Fruit fly (Drosophila melanogaster): ENCODE measurements around the gene Polr2D.

The Polr2D gene

dm6 chr3R:18280133-18280532 lies 24.8 kb upstream of the Polr2D start:
- TF ChIP-seq CG3032 (tag; optimal IDR thresholded peaks at IDR 0.05) (no peak), Ets96B (tag; optimal IDR thresholded peaks at IDR 0.05) (no peak), fd59A (GFP tag; optimal IDR thresholded peaks at IDR 0.05) (no peak), Sox15 (GFP tag; optimal IDR thresholded peaks at IDR 0.05) (no peak), CG8119 (GFP tag; IDR thresholded peaks at IDR 0.05) (no peak), fkh (GFP tag; optimal IDR thresholded peaks at IDR 0.05) (no peak)

DNA sequence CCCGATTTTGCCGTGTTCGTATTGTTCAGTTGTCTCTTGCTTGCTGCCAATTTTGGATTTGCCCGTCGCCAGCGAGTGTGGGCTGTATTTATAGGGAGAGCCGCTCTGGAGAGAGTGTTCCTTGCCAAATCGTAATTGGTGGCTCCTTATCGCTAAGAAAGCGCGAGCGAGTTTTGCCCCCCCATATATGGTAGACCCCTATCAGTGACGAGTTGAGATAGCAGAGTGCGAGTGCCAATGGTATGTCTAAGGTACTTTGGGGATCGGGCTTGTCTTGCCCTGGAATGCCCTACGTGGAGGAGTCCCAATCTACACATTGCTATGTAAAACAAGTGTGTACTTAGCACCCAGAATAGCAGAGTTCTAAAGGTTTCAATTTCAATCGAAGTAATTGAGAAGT lies 24.2 kb upstream of the Polr2D start, which contains the start of gene CG7142:
Gene CG7142 (minus strand): TSS at position 29 of the 400 bp plus-strand sequence.
- TF ChIP-seq Gug (GFP tag; IDR thresholded peaks at IDR 0.05), result no peak
- no peak for TF ChIP-seq CG10669 (GFP tag; optimal IDR thresholded peaks at IDR 0.05)
- no peak for TF ChIP-seq achi (GFP tag; optimal IDR thresholded peaks at IDR 0.05)
- TF ChIP-seq acj6 (GFP tag; optimal IDR thresholded peaks at IDR 0.05), result no peak
- TF ChIP-seq Eip78C (GFP tag), result no peak
- peak; percentile 25 for TF ChIP-seq CG31627 (GFP tag; optimal IDR thresholded peaks at IDR 0.05)
- TF ChIP-seq Sox102F (GFP tag; optimal IDR thresholded peaks at IDR 0.05), result no peak
- TF ChIP-seq esn (GFP tag; optimal IDR thresholded peaks at IDR 0.05), result peak; percentile 36
- TF ChIP-seq CG8119 (GFP tag; IDR thresholded peaks at IDR 0.05), result no peak
- TF ChIP-seq svp (GFP tag), result peak; percentile 94
- TF ChIP-seq Eip93F (GFP tag; optimal IDR thresholded peaks at IDR 0.05), result peak; percentile 24
- no peak for TF ChIP-seq Smox (GFP tag; optimal IDR thresholded peaks at IDR 0.05)
- TF ChIP-seq vri (GFP tag; optimal IDR thresholded peaks at IDR 0.05), result peak; percentile 72

- peak; percentile 67 for TF ChIP-seq vri (GFP tag; optimal IDR thresholded peaks at IDR 0.05)
- no peak for TF ChIP-seq esn (GFP tag; optimal IDR thresholded peaks at IDR 0.05)
Measured at dm6 chr3R:18277406-18277805, 22.1 kb upstream of the Polr2D start.

- TF ChIP-seq dsx (GFP tag; optimal IDR thresholded peaks at IDR 0.05; ENCODE audit: poor library complexity, severe bottlenecking), result no peak
- peak; percentile 19 for TF ChIP-seq svp (GFP tag)
- no peak for TF ChIP-seq CG3919 (GFP tag; optimal IDR thresholded peaks at IDR 0.05)
- TF ChIP-seq CG8119 (GFP tag; IDR thresholded peaks at IDR 0.05), result no peak
- no peak for TF ChIP-seq Hr39 (GFP tag; optimal IDR thresholded peaks at IDR 0.05)
- no peak for TF ChIP-seq OdsH (GFP tag; optimal IDR thresholded peaks at IDR 0.05)
- no peak for TF ChIP-seq Hr4 (GFP tag; optimal IDR thresholded peaks at IDR 0.05)
- TF ChIP-seq vri (GFP tag; optimal IDR thresholded peaks at IDR 0.05), result peak; percentile 26
Measured at dm6 chr3R:18276688-18277087, 21.4 kb upstream of the Polr2D start.

DNA sequence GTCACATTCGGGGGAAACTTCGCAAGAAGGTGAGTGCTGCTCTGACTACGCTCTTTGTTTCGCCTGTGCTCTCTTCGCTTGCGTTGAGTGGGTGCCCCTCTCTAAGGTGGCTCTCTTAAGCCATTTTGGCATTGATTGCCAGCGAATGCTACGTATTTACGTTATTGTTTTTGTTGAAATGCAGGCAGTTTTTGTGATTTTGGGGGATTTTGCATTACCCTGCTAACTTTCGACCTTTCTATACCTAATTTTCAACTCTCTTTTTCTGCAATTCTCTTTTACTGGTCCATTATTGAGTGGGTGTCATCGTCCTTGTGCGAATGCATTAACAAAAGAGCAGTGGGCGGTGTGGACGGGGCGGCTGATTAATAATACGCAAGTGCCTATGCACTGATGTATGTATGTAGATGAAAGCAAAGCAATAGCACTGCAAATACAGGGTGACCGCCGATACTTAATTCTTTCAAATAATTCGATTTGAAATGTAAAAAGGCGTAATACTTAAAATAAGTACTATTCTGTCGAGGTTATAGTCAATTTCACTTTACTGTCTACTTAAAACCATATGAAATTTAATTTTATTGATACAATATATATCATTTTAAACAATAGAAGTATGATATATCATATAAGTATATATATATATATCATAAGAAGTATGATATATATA lies 20.0 kb upstream of the Polr2D start:
- TF ChIP-seq CG9139 (GFP tag; optimal IDR thresholded peaks at IDR 0.05) (no peak), Lpt (GFP tag; optimal IDR thresholded peaks at IDR 0.05) (no peak), dac (GFP tag; optimal IDR thresholded peaks at IDR 0.05) (no peak), vri (GFP tag; optimal IDR thresholded peaks at IDR 0.05) (peak; percentile 8), Ets21C (GFP tag; optimal IDR thresholded peaks at IDR 0.05) (no peak), Eip78C (GFP tag) (peak; percentile 36), CG16779 (tag; optimal IDR thresholded peaks at IDR 0.05) (peak; percentile 35), esn (GFP tag; optimal IDR thresholded peaks at IDR 0.05) (peak; percentile 20), CG3032 (tag; optimal IDR thresholded peaks at IDR 0.05) (no peak), lz (GFP tag; optimal IDR thresholded peaks at IDR 0.05) (peak; percentile 2), net (GFP tag; optimal IDR thresholded peaks at IDR 0.05) (peak; percentile 37), svp (GFP tag) (no peak), CG8119 (GFP tag; IDR thresholded peaks at IDR 0.05) (peak; percentile 70; the same call in 2 of the 3 replicates), cyc (GFP tag; optimal IDR thresholded peaks at IDR 0.05) (no peak), spab (GFP tag; optimal IDR thresholded peaks at IDR 0.05) (no peak), CG8632 (GFP tag; optimal IDR thresholded peaks at IDR 0.05) (peak; percentile 11), eg (GFP tag; IDR thresholded peaks at IDR 0.05) (peak; percentile 69; the same call in 2 of the 3 replicates), Gug (GFP tag; IDR thresholded peaks at IDR 0.05) (peak; percentile 30; the same call in 1 of the 2 replicates), Hr38 (GFP tag; optimal IDR thresholded peaks at IDR 0.05) (no peak), CG4318 (GFP tag; optimal IDR thresholded peaks at IDR 0.05) (no peak), Eip75B (GFP tag; optimal IDR thresholded peaks at IDR 0.05) (no peak), CG11294 (GFP tag; IDR thresholded peaks at IDR 0.05) (no peak), CG10631 (GFP tag; optimal IDR thresholded peaks at IDR 0.05) (no peak), pdm3 (GFP tag; optimal IDR thresholded peaks at IDR 0.05) (no peak), CG3919 (GFP tag; optimal IDR thresholded peaks at IDR 0.05) (no peak), CG11902 (GFP tag; optimal IDR thresholded peaks at IDR 0.05) (no peak), Hr4 (GFP tag; optimal IDR thresholded peaks at IDR 0.05) (no peak), CG32006 (GFP tag; optimal IDR thresholded peaks at IDR 0.05) (no peak), CG31627 (GFP tag; optimal IDR thresholded peaks at IDR 0.05) (no peak), CG10669 (GFP tag; optimal IDR thresholded peaks at IDR 0.05) (no peak), Smox (GFP tag; optimal IDR thresholded peaks at IDR 0.05) (no peak)
